Worm (Caenorhabditis elegans) whole organism, L4 larva: ENCODE results near the gene Y51A2D.21.

Experiments
- egl-27 ChIP-seq: sonication (generic microtip); optimal IDR thresholded peaks from 3 replicates; lab custom pipeline; 2017; ENCODE audit warnings: missing biosample characterization, missing genetic modification reagents, missing genetic modification characterization
- nhr-11 ChIP-seq: fragments of 150-350 bp; optimal IDR thresholded peaks from 2 replicates; lab custom pipeline; 2014; ENCODE audit warnings: missing biosample characterization, missing genetic modification characterization
- nhr-77 ChIP-seq: fragments of 150-350 bp; optimal IDR thresholded peaks from 2 replicates; lab custom pipeline; 2014; ENCODE audit warnings: missing biosample characterization, missing genetic modification characterization

ce11 chrV:18564786-18565185, 6.8 kb upstream of the Y51A2D.21 start, which contains the start of gene srg-34:
- no peak for TF ChIP-seq egl-27 (tag; lab: Kevin White, UChicago)
- no peak for TF ChIP-seq nhr-11 (tag; lab: Kevin White, UChicago)
- no peak for TF ChIP-seq nhr-77 (tag; lab: Kevin White, UChicago)
